Worm (Caenorhabditis elegans): ENCODE data around the gene ins-20.

ce11 chrII:5968037-5968436, 42.6 kb upstream of the ins-20 start, which contains the start of gene B0034.1:
- no peak for TF ChIP-seq F13C5.2 (tag; optimal IDR thresholded peaks at IDR 0.05)
- no peak for TF ChIP-seq aly-1 (tag; optimal IDR thresholded peaks at IDR 0.05)
- no peak for TF ChIP-seq hmg-4 (GFP tag; optimal IDR thresholded peaks at IDR 0.05)
- no peak for TF ChIP-seq scrt-1 (GFP tag; IDR thresholded peaks at IDR 0.05)
- TF ChIP-seq ama-1 (optimal IDR thresholded peaks at IDR 0.05) = no peak
- no peak for TF ChIP-seq ets-7 (tag; optimal IDR thresholded peaks at IDR 0.05)
- no peak for TF ChIP-seq tbx-37 (GFP tag; conservative IDR thresholded peaks at IDR 0.05)
- no peak for TF ChIP-seq ceh-13 (GFP tag; optimal IDR thresholded peaks at IDR 0.05)
- no peak for TF ChIP-seq ceh-36 (tag; optimal IDR thresholded peaks at IDR 0.05)
- no peak for TF ChIP-seq hnd-1 (tag; optimal IDR thresholded peaks at IDR 0.05)
